Worm (Caenorhabditis elegans): Measurements from ENCODE around the gene T19H12.15.

DNA sequence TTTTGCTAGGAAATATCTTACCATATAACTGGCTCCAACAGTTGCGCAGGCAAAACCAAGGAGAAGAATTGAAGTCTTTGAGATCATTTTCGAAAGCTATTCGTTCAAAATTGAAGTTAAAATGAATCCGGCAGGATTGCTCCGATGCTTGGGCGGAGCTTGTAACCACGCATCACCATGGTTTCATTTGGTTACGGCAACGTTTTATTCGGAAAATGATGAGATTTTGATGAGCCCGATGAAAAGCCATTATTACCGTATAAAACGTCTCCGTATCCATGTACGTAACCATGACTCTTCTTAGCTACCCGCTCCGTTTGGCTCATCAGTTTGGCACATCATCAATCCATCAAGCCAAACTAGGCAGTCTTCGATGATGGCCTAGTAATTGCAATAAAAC, 38.0 kb downstream of the T19H12.15 start, which contains the start of gene cwp-1:
- TF ChIP-seq pag-3 (tag; optimal IDR thresholded peaks at IDR 0.05; ENCODE audit: borderline replicate concordance, insufficient read depth) (no peak), efl-3 (GFP tag; optimal IDR thresholded peaks at IDR 0.05) (no peak)

Measured in whole organism, L1 larva.